Worm (Caenorhabditis elegans) whole organism, L4 larva: Measurements from ENCODE around the gene mab-21.
A peak's percentile ranks its signal among the peaks of the same experiment; 100 is the strongest.

ENCODE experiments used
- D1046.2 ChIP-seq: fragments of 200-800 bp; sonication (Bioruptor generic); IDR thresholded peaks from 2 replicates; pipeline ENCODE4 v1.3.6; 2022; ENCODE audit warnings: missing genetic modification characterization, missing compliant biosample characterization
- Y105C5A.15 ChIP-seq: fragments of 200-800 bp; sonication (Bioruptor generic); IDR thresholded peaks from 2 replicates; pipeline ENCODE4 v1.3.6; 2022; ENCODE audit warnings: missing genetic modification characterization, missing compliant biosample characterization
- Y48G9A.11 ChIP-seq: fragments of 200-800 bp; sonication (Bioruptor generic); IDR thresholded peaks from 2 replicates; pipeline ENCODE4 v1.3.6; 2022; ENCODE audit warnings: missing genetic modification reagents, missing genetic modification characterization, missing compliant biosample characterization
- Y75B8A.6 ChIP-seq: fragments of 200-800 bp; sonication (Bioruptor generic); IDR thresholded peaks from 2 replicates; pipeline ENCODE4 v1.3.6; 2022; ENCODE audit warnings: missing genetic modification reagents, missing genetic modification characterization, missing compliant biosample characterization
- ZK337.2 ChIP-seq: fragments of 200-800 bp; sonication (Bioruptor generic); IDR thresholded peaks from 2 replicates; pipeline ENCODE4 v1.3.6; 2022; ENCODE audit warnings: missing genetic modification reagents, missing genetic modification characterization, missing compliant biosample characterization
- ZK546.5 ChIP-seq, 2 experiments: sonication (generic microtip); optimal IDR thresholded peaks; 2 replicates each; lab custom pipeline; 2017; ENCODE audit warnings: missing biosample characterization in 2 of 2, missing genetic modification characterization in 2 of 2
- aha-1 ChIP-seq: fragments of 150-350 bp; peaks from one replicate; lab custom pipeline; 2014; ENCODE audit warnings: missing biosample characterization, missing genetic modification characterization
- aly-2 ChIP-seq: sonication (generic microtip); optimal IDR thresholded peaks from 2 replicates; lab custom pipeline; 2018; ENCODE audit warnings: missing biosample characterization, missing genetic modification characterization
- ama-1 ChIP-seq: fragments of 150-350 bp; optimal IDR thresholded peaks from 2 replicates; lab custom pipeline; 2014; ENCODE audit warnings: inconsistent platforms, mixed read lengths
- ceh-28 ChIP-seq: fragments of 150-350 bp; optimal IDR thresholded peaks from 2 replicates; lab custom pipeline; 2014; ENCODE audit warnings: missing biosample characterization, missing genetic modification reagents, missing genetic modification characterization
- ceh-44 ChIP-seq: fragments of 200-800 bp; sonication (Bioruptor generic); IDR thresholded peaks from 2 replicates; pipeline ENCODE4 v1.3.6; 2022; ENCODE audit warnings: missing genetic modification reagents, missing genetic modification characterization, missing compliant biosample characterization
- ceh-62 ChIP-seq: sonication (generic microtip); optimal IDR thresholded peaks from 2 replicates; lab custom pipeline; 2017; ENCODE audit warnings: missing biosample characterization, missing genetic modification characterization
- ceh-82 ChIP-seq: sonication (generic microtip); optimal IDR thresholded peaks from 2 replicates; lab custom pipeline; 2017; ENCODE audit warnings: missing biosample characterization, missing genetic modification characterization
- ces-1 ChIP-seq: fragments of 150-350 bp; sonication (generic microtip); optimal IDR thresholded peaks from 4 replicates; lab custom pipeline; 2014; ENCODE audit warnings: missing biosample characterization, missing genetic modification reagents, missing genetic modification characterization
- cey-2 ChIP-seq: sonication (generic microtip); optimal IDR thresholded peaks from 3 replicates; lab custom pipeline; 2017; ENCODE audit warnings: missing genetic modification characterization, mild to moderate bottlenecking, missing compliant biosample characterization, antibody characterized with exemption, borderline replicate concordance; ENCODE audit not compliant: insufficient read depth
- ctbp-1 ChIP-seq: fragments of 200-800 bp; sonication (Bioruptor generic); IDR thresholded peaks from 2 replicates; pipeline ENCODE4 v1.3.6; 2022; ENCODE audit warnings: missing genetic modification reagents, missing genetic modification characterization, missing compliant biosample characterization
- daf-8 ChIP-seq: fragments of 200-800 bp; sonication (Bioruptor generic); IDR thresholded peaks from 2 replicates; pipeline ENCODE4 v1.3.6; 2022; ENCODE audit warnings: missing genetic modification characterization, missing compliant biosample characterization
- dmd-6 ChIP-seq: fragments of 200-800 bp; sonication (Bioruptor generic); IDR thresholded peaks from 2 replicates; pipeline ENCODE4 v1.3.6; 2022; ENCODE audit warnings: missing genetic modification reagents, missing genetic modification characterization, missing compliant biosample characterization
- dmd-8 ChIP-seq: fragments of 200-800 bp; sonication (Bioruptor generic); IDR thresholded peaks from 2 replicates; pipeline ENCODE4 v1.3.6; 2022; ENCODE audit warnings: missing genetic modification characterization, missing compliant biosample characterization
- duxl-1 ChIP-seq: sonication (generic microtip); optimal IDR thresholded peaks from 2 replicates; lab custom pipeline; 2016; ENCODE audit warnings: mild to moderate bottlenecking, missing genetic modification characterization, moderate library complexity, missing compliant biosample characterization; ENCODE audit not compliant: poor library complexity
- dve-1 ChIP-seq: sonication (generic microtip); optimal IDR thresholded peaks from 2 replicates; lab custom pipeline; 2017; ENCODE audit warnings: antibody characterized with exemption, mild to moderate bottlenecking, missing genetic modification characterization, missing compliant biosample characterization; ENCODE audit not compliant: insufficient read depth
- egl-43 ChIP-seq: fragments of 200-800 bp; sonication (Bioruptor generic); IDR thresholded peaks from 2 replicates; pipeline ENCODE4 v1.3.6; 2022; ENCODE audit warnings: missing genetic modification reagents, missing genetic modification characterization, missing compliant biosample characterization
- gei-8 ChIP-seq: fragments of 200-800 bp; sonication (Bioruptor generic); optimal IDR thresholded peaks from 2 replicates; lab custom pipeline; 2018; ENCODE audit warnings: mild to moderate bottlenecking, missing genetic modification characterization, missing compliant biosample characterization
- hif-1 ChIP-seq, 2 experiments: sonication (generic microtip); optimal IDR thresholded peaks; 2 replicates each; lab custom pipeline; 2016 to 2017; ENCODE audit warnings: missing compliant biosample characterization in 2 of 2, missing genetic modification characterization in 2 of 2, missing genetic modification reagents in 2 of 2, missing genotype in 2 of 2, mild to moderate bottlenecking in 1 of 2
- hmg-1.1 ChIP-seq: fragments of 200-800 bp; sonication (Bioruptor generic); IDR thresholded peaks from 2 replicates; pipeline ENCODE4 v1.3.6; 2022; ENCODE audit warnings: missing genetic modification reagents, missing genetic modification characterization, missing compliant biosample characterization
- jun-1 ChIP-seq: fragments of 150-350 bp; optimal IDR thresholded peaks from 2 replicates; lab custom pipeline; 2014; ENCODE audit warnings: missing biosample characterization, missing genetic modification reagents, missing genetic modification characterization
- lin-13 ChIP-seq: fragments of 150-350 bp; optimal IDR thresholded peaks from 2 replicates; lab custom pipeline; 2014; ENCODE audit warnings: missing biosample characterization, missing genetic modification reagents, missing genetic modification characterization
- lin-39 ChIP-seq: fragments of 150-350 bp; optimal IDR thresholded peaks from 2 replicates; lab custom pipeline; 2014; ENCODE audit warnings: missing biosample characterization, missing genetic modification reagents, missing genetic modification characterization
- lsy-2 ChIP-seq, 2 experiments: fragments of 150-350 bp in 1 of 2; sonication (generic microtip) in 1 of 2; optimal IDR thresholded peaks; 2 replicates each; lab custom pipeline; 2014 to 2017; ENCODE audit warnings: missing biosample characterization in 2 of 2, missing genetic modification characterization in 2 of 2
- mdl-1 ChIP-seq, 2 experiments: fragments of 150-350 bp in 1 of 2; sonication (generic microtip) in 1 of 2; optimal IDR thresholded peaks; 2 replicates each; lab custom pipeline; 2014 to 2017; ENCODE audit warnings: missing biosample characterization in 2 of 2, missing genetic modification characterization in 2 of 2
- mep-1 ChIP-seq: fragments of 150-350 bp; sonication (generic microtip); optimal IDR thresholded peaks from 3 replicates; lab custom pipeline; 2014; ENCODE audit warnings: missing biosample characterization, missing genetic modification characterization
- mes-2 ChIP-seq: sonication (generic microtip); optimal IDR thresholded peaks from 2 replicates; lab custom pipeline; 2016; ENCODE audit warnings: missing genotype, mild to moderate bottlenecking, missing genetic modification characterization, missing compliant biosample characterization; ENCODE audit not compliant: poor library complexity, severe bottlenecking
- nhr-102 ChIP-seq: sonication (generic microtip); optimal IDR thresholded peaks from 2 replicates; lab custom pipeline; 2016; ENCODE audit warnings: mild to moderate bottlenecking, missing genetic modification characterization, moderate library complexity, missing compliant biosample characterization
- nhr-11 ChIP-seq: fragments of 150-350 bp; optimal IDR thresholded peaks from 2 replicates; lab custom pipeline; 2014; ENCODE audit warnings: missing biosample characterization, missing genetic modification characterization
- nhr-111 ChIP-seq: fragments of 200-800 bp; sonication (Bioruptor generic); optimal IDR thresholded peaks from 2 replicates; lab custom pipeline; 2018; ENCODE audit warnings: mild to moderate bottlenecking, missing genetic modification characterization, missing compliant biosample characterization
- nhr-237 ChIP-seq: sonication (generic microtip); optimal IDR thresholded peaks from 2 replicates; lab custom pipeline; 2017; ENCODE audit warnings: missing biosample characterization, missing genetic modification characterization
- nhr-41 ChIP-seq: fragments of 200-800 bp; sonication (Bioruptor generic); IDR thresholded peaks from 2 replicates; pipeline ENCODE4 v1.3.6; 2022; ENCODE audit warnings: missing genetic modification reagents, missing genetic modification characterization, missing compliant biosample characterization
- nhr-48 ChIP-seq: sonication (generic microtip); optimal IDR thresholded peaks from 2 replicates; lab custom pipeline; 2016; ENCODE audit warnings: mild to moderate bottlenecking, missing genetic modification characterization, missing compliant biosample characterization
- nhr-6 ChIP-seq: fragments of 150-350 bp; optimal IDR thresholded peaks from 2 replicates; lab custom pipeline; 2014; ENCODE audit warnings: missing biosample characterization, missing genetic modification characterization
- nhr-77 ChIP-seq: fragments of 150-350 bp; optimal IDR thresholded peaks from 2 replicates; lab custom pipeline; 2014; ENCODE audit warnings: missing biosample characterization, missing genetic modification characterization
- pqm-1 ChIP-seq: sonication (generic microtip); optimal IDR thresholded peaks from 2 replicates; lab custom pipeline; 2017; ENCODE audit warnings: missing biosample characterization, missing genetic modification characterization
- sdz-12 ChIP-seq: fragments of 200-800 bp; sonication (Bioruptor generic); optimal IDR thresholded peaks from 2 replicates; lab custom pipeline; 2018; ENCODE audit warnings: mild to moderate bottlenecking, missing genetic modification characterization, missing compliant biosample characterization
- set-16 ChIP-seq: fragments of 200-800 bp; sonication (Bioruptor generic); IDR thresholded peaks from 2 replicates; pipeline ENCODE4 v1.3.6; 2022; ENCODE audit warnings: missing genetic modification reagents, missing genetic modification characterization, missing compliant biosample characterization
- snpc-1.2 ChIP-seq: fragments of 200-800 bp; sonication (Bioruptor generic); IDR thresholded peaks from 2 replicates; pipeline ENCODE4 v1.3.6; 2022; ENCODE audit warnings: missing genetic modification reagents, missing genetic modification characterization, missing compliant biosample characterization
- spr-1 ChIP-seq: sonication (generic microtip); optimal IDR thresholded peaks from 2 replicates; lab custom pipeline; 2016; ENCODE audit warnings: mild to moderate bottlenecking, missing genetic modification characterization, missing compliant biosample characterization
- tag-97 ChIP-seq: fragments of 200-800 bp; sonication (Bioruptor generic); IDR thresholded peaks from 2 replicates; pipeline ENCODE4 v1.3.6; 2022; ENCODE audit warnings: missing genetic modification characterization, missing compliant biosample characterization
- tra-1 ChIP-seq: fragments of 200-800 bp; sonication (Bioruptor generic); IDR thresholded peaks from 2 replicates; pipeline ENCODE4 v1.3.6; 2022; ENCODE audit warnings: missing genetic modification reagents, missing genetic modification characterization, missing compliant biosample characterization
- unc-130 ChIP-seq: sonication (generic microtip); optimal IDR thresholded peaks from 2 replicates; lab custom pipeline; 2016; ENCODE audit warnings: missing genetic modification reagents, missing genetic modification characterization, missing compliant biosample characterization
- unc-39 ChIP-seq: sonication (generic microtip); optimal IDR thresholded peaks from 2 replicates; lab custom pipeline; 2017; ENCODE audit warnings: missing biosample characterization, missing genetic modification characterization
- vab-7 ChIP-seq: fragments of 200-800 bp; sonication (Bioruptor generic); IDR thresholded peaks from 2 replicates; pipeline ENCODE4 v1.3.6; 2022; ENCODE audit warnings: missing genetic modification reagents, missing genetic modification characterization, missing compliant biosample characterization
- zip-2 ChIP-seq: fragments of 150-350 bp; optimal IDR thresholded peaks from 2 replicates; lab custom pipeline; 2014; ENCODE audit warnings: missing biosample characterization, missing genetic modification characterization
- ztf-7 ChIP-seq: fragments of 150-350 bp; optimal IDR thresholded peaks from 2 replicates; lab custom pipeline; 2014; ENCODE audit warnings: missing biosample characterization, missing genetic modification characterization

The mab-21 gene

DNA sequence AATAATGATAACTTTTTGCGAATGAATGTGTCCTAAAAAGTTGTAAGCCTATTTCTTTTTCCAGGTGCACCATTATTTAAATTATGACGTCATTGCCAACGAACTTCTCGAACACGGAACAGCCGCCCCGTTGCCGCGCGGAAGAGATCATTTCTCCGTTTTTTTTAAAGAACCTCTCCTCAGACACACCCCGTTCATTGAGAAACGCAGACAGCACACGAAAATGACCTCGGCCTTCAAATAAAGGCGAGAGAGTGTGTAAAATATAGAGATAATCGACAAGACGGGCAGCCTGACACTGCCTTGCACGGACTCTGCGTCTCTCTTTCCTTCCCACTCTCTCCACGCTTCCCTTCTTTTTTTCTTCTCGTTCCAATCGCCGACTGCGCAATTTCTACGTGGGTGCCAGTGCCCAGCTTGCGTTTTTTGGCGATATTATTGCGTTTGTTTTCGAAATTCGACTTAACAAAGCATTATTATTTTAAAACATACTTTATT lies 40.1 kb upstream of the mab-21 start (continued):
- TF ChIP-seq unc-39 (tag; lab: Kevin White, UChicago) (no peak), aha-1 (tag; lab: Kevin White, UChicago) (peak; percentile 95), ztf-7 (tag; lab: Kevin White, UChicago) (no peak), ZK546.5 (tag; optimal IDR thresholded peaks at IDR 0.05; lab: Kevin White, UChicago) (no peak), lin-39 (tag; lab: Kevin White, UChicago) (no peak), duxl-1 (peak; percentile 63), mdl-1 (tag; optimal IDR thresholded peaks at IDR 0.05; lab: Kevin White, UChicago) (peak; percentile 47 to 63), aly-2 (no peak), tra-1 (GFP tag; lab: Robert Waterston, UW) (0 out of 2 replicates have a peak, but pooled peaks have one; percentile 58), snpc-1.2 (GFP tag; lab: Robert Waterston, UW) (no peak), Y105C5A.15 (GFP tag; lab: Robert Waterston, UW) (no peak), cey-2 (tag; lab: Kevin White, UChicago) (no peak), lsy-2 (tag; optimal IDR thresholded peaks at IDR 0.05; lab: Kevin White, UChicago) (peak; percentile 74 to 79), jun-1 (no peak), ZK337.2 (GFP tag; lab: Robert Waterston, UW) (no peak), hmg-1.1 (GFP tag; lab: Robert Waterston, UW) (peak; percentile 87), ceh-44 (GFP tag; lab: Robert Waterston, UW) (no peak), ceh-82 (tag; lab: Kevin White, UChicago) (no peak), hif-1 (tag; optimal IDR thresholded peaks at IDR 0.05; lab: Kevin White, UChicago) (peak in 1 of 2 experiments; percentile 59), nhr-11 (tag; lab: Kevin White, UChicago) (peak; percentile 34), D1046.2 (GFP tag; lab: Robert Waterston, UW) (no peak), egl-43 (GFP tag; lab: Robert Waterston, UW) (peak; percentile 79), ctbp-1 (GFP tag; lab: Robert Waterston, UW) (peak; percentile 60; the same call in 1 of the 2 replicates), ceh-62 (tag; lab: Kevin White, UChicago) (no peak), dmd-6 (GFP tag; lab: Robert Waterston, UW) (peak; percentile 64), unc-130 (no peak), zip-2 (tag; lab: Kevin White, UChicago) (no peak), nhr-102 (tag; lab: Kevin White, UChicago) (peak; percentile 45), tag-97 (GFP tag; lab: Robert Waterston, UW) (no peak), mes-2 (peak; percentile 66), nhr-48 (tag; lab: Kevin White, UChicago) (peak; percentile 76), pqm-1 (peak; percentile 26), ceh-28 (no peak), nhr-111 (no peak), nhr-77 (tag; lab: Kevin White, UChicago) (no peak), ama-1 (lab: Kevin White, UChicago) (peak; percentile 53), Y48G9A.11 (GFP tag; lab: Robert Waterston, UW) (no peak), spr-1 (tag; lab: Kevin White, UChicago) (peak; percentile 31), vab-7 (0 out of 2 replicates have a peak, but pooled peaks have one; percentile 30), dve-1 (tag; lab: Kevin White, UChicago) (peak; percentile 81), lin-13 (no peak), dmd-8 (GFP tag; lab: Robert Waterston, UW) (no peak), daf-8 (GFP tag; lab: Robert Waterston, UW) (no peak), nhr-237 (tag; lab: Kevin White, UChicago) (no peak), gei-8 (GFP tag; lab: Kevin White, UChicago) (peak; percentile 8), nhr-41 (peak; percentile 77; the same call in 1 of the 2 replicates), ces-1 (GFP tag; lab: Kevin White, UChicago) (no peak), Y75B8A.6 (GFP tag; lab: Robert Waterston, UW) (no peak), nhr-6 (tag; lab: Kevin White, UChicago) (no peak), sdz-12 (no peak), mep-1 (tag; lab: Kevin White, UChicago) (peak; percentile 73), set-16 (GFP tag; lab: Robert Waterston, UW) (peak; percentile 67)
